Fruit fly (Drosophila melanogaster) whole organism: ENCODE results near the gene PGRP-SA.

Source experiments
- Dll ChIP-seq: fragments of >200 bp; optimal IDR thresholded peaks from 2 replicates; lab custom pipeline; 2017
- usp ChIP-seq: fragments of >200 bp; optimal IDR thresholded peaks from 2 replicates; lab custom pipeline; 2017; ENCODE audit warnings: missing biosample characterization, missing genetic modification characterization, mixed read lengths

DNA sequence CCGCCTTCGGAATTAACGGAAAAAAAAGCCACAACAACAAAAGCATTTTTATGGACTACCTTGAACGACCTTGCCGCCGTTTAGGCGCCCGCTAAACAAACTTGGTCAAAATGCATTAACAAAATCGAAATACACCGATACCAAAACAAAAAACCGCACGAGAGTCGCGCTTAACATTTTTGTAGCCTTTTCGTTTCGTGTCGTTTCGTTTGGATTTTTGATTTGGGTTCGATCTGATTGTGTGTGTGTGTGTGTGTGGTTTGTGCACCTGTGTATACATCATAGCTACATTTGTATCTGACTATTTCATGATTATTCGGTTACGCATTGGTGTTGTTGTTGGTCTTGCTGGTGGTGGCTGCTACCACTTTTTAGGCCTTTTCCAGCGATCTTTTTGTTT is 45.9 kb upstream of the PGRP-SA start:
- TF ChIP-seq usp (no peak), Dll (lab: Kevin White, UChicago) (no peak)
